Worm (Caenorhabditis elegans) whole organism, young adult: ENCODE data around the gene rpl-18.

Source experiments
- ama-1 ChIP-seq, 3 experiments: fragments of 150-350 bp in 1 of 3; sonication (generic microtip) in 2 of 3; optimal IDR thresholded peaks; 2 replicates each; lab custom pipeline; 2014 to 2018; ENCODE audit warnings: missing biosample characterization in 2 of 3, missing genetic modification characterization in 2 of 3, missing genetic modification reagents in 2 of 3
- nfya-1 ChIP-seq: sonication (generic microtip); optimal IDR thresholded peaks from 2 replicates; lab custom pipeline; 2017; ENCODE audit warnings: antibody characterized with exemption, missing compliant biosample characterization, missing genetic modification characterization, borderline replicate concordance; ENCODE audit not compliant: insufficient read depth
- snpc-1.1 ChIP-seq: sonication (generic microtip); optimal IDR thresholded peaks from 2 replicates; lab custom pipeline; 2017; ENCODE audit warnings: missing genetic modification characterization, mild to moderate bottlenecking, missing compliant biosample characterization, antibody characterized with exemption, moderate library complexity, missing genotype, missing genetic modification reagents; ENCODE audit not compliant: insufficient read depth

- TF ChIP-seq ama-1 (optimal IDR thresholded peaks at IDR 0.05; lab: Kevin White, UChicago) (no peak), ama-1 (GFP tag; optimal IDR thresholded peaks at IDR 0.05; lab: Kevin White, UChicago) (no peak), snpc-1.1 (tag; lab: Kevin White, UChicago) (no peak), nfya-1 (tag; lab: Kevin White, UChicago) (no peak)
These were observed 920 bp upstream of the rpl-18 start for ce11 chrIV:13776745-13777144.
